Worm (Caenorhabditis elegans) whole organism, young adult: ENCODE measurements around the gene spop-1.

Experiments used
- B0336.3 ChIP-seq: fragments of 200-800 bp; sonication (Bioruptor generic); IDR thresholded peaks from 2 replicates; pipeline ENCODE4 v1.3.6; 2022; ENCODE audit warnings: missing genetic modification characterization, missing compliant biosample characterization
- F37B4.10 ChIP-seq: fragments of 200-800 bp; sonication (Bioruptor generic); IDR thresholded peaks from 2 replicates; pipeline ENCODE4 v1.3.6; 2022; ENCODE audit warnings: missing genetic modification characterization, missing compliant biosample characterization
- ama-1 ChIP-seq, 3 experiments: fragments of 150-350 bp in 1 of 3; sonication (generic microtip) in 2 of 3; optimal IDR thresholded peaks; 2 replicates each; lab custom pipeline; 2014 to 2018; ENCODE audit warnings: missing biosample characterization in 2 of 3, missing genetic modification characterization in 2 of 3, missing genetic modification reagents in 2 of 3
- die-1 ChIP-seq: sonication (generic microtip); optimal IDR thresholded peaks from 2 replicates; lab custom pipeline; 2016; ENCODE audit warnings: missing genotype, mild to moderate bottlenecking, missing genetic modification characterization, missing compliant biosample characterization
- dpff-1 ChIP-seq: sonication (generic microtip); optimal IDR thresholded peaks from 2 replicates; lab custom pipeline; 2017; ENCODE audit warnings: mild to moderate bottlenecking, missing genetic modification characterization, missing compliant biosample characterization
- efl-1 ChIP-seq: fragments of 150-350 bp; optimal IDR thresholded peaks from 2 replicates; lab custom pipeline; 2014; ENCODE audit warnings: missing biosample characterization, missing genetic modification reagents, missing genetic modification characterization
- egrh-3 ChIP-seq: fragments of 200-800 bp; sonication (Bioruptor generic); IDR thresholded peaks from 2 replicates; pipeline ENCODE4 v1.3.6; 2022; ENCODE audit warnings: missing genetic modification reagents, missing genetic modification characterization, missing compliant biosample characterization
- him-1 ChIP-seq: sonication (generic microtip); optimal IDR thresholded peaks from 2 replicates; lab custom pipeline; 2016; ENCODE audit warnings: missing genotype, missing genetic modification reagents, missing genetic modification characterization, missing compliant biosample characterization
- lin-35 ChIP-seq, 3 experiments: fragments of 150-350 bp in 2 of 3; sonication (generic microtip) in 1 of 3; optimal IDR thresholded peaks; 2 replicates each; lab custom pipeline; 2014 to 2018; ENCODE audit warnings: missing biosample characterization in 3 of 3, missing genetic modification characterization in 3 of 3, missing genetic modification reagents in 3 of 3
- madf-3 ChIP-seq: fragments of 200-800 bp; sonication (Bioruptor generic); IDR thresholded peaks from 2 replicates; pipeline ENCODE4 v1.3.6; 2022; ENCODE audit warnings: missing genetic modification reagents, missing genetic modification characterization, missing compliant biosample characterization
- pha-4 ChIP-seq: fragments of 150-350 bp; sonication (generic microtip); optimal IDR thresholded peaks from 2 replicates; lab custom pipeline; 2014; ENCODE audit warnings: missing biosample characterization, missing genetic modification reagents, missing genetic modification characterization
- tbx-9 ChIP-seq: sonication (generic microtip); optimal IDR thresholded peaks from 2 replicates; lab custom pipeline; 2016; ENCODE audit warnings: borderline replicate concordance, missing genetic modification characterization, inconsistent platforms, missing compliant biosample characterization
- unc-62 ChIP-seq: fragments of 150-350 bp; optimal IDR thresholded peaks from 2 replicates; lab custom pipeline; 2014; ENCODE audit warnings: missing biosample characterization, missing genetic modification reagents, missing genetic modification characterization
- zfh-2 ChIP-seq: fragments of 200-800 bp; sonication (Bioruptor generic); conservative IDR thresholded peaks from 2 replicates; pipeline ENCODE4 v1.3.6; 2022; ENCODE audit warnings: missing genetic modification reagents, missing genetic modification characterization, missing compliant biosample characterization

DNA sequence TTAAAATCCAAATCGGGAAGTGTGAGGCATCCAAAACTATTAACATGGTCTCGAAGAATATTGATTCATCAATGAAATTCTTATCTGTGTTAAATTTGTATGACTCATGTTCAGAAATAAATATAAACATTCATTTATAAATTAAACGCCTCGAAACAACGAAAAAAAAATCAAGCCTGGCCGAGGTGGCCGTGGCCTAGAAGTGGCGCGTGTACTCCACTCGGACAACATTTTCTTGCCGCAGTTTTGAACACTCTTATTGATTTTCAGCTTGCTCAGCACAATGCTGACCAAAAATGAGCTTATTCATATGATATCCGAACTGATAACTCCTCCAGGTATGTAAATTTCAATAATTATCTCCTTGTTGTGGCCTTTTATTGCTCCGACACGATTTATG lies 33.7 kb downstream of the spop-1 start, which contains the start of gene ekl-6:
- TF ChIP-seq him-1 (tag; lab: Kevin White, UChicago) (no peak), unc-62 (GFP tag; lab: Kevin White, UChicago) (no peak), F37B4.10 (GFP tag; lab: Robert Waterston, UW) (no peak), dpff-1 (tag; lab: Kevin White, UChicago) (no peak), efl-1 (GFP tag; lab: Kevin White, UChicago) (no peak), B0336.3 (GFP tag; lab: Robert Waterston, UW) (no peak), egrh-3 (GFP tag; lab: Robert Waterston, UW) (no peak), madf-3 (no peak), tbx-9 (tag; lab: Kevin White, UChicago) (no peak), lin-35 (GFP tag; optimal IDR thresholded peaks at IDR 0.05; lab: Kevin White, UChicago) (no peak), die-1 (tag; lab: Kevin White, UChicago) (no peak), zfh-2 (GFP tag; lab: Robert Waterston, UW) (no peak), ama-1 (optimal IDR thresholded peaks at IDR 0.05; lab: Kevin White, UChicago) (no peak), ama-1 (GFP tag; optimal IDR thresholded peaks at IDR 0.05; lab: Kevin White, UChicago) (no peak), pha-4 (tag; lab: Kevin White, UChicago) (no peak)
